Fruit fly (Drosophila melanogaster): ENCODE results near the gene CG7299.

The CG7299 gene

dm6 chr2L:10689221-10690034 is 5.2 kb upstream of the CG7299 start, which contains the start of gene CG7294 (continued):
- TF ChIP-seq fd64A (GFP tag; optimal IDR thresholded peaks at IDR 0.05) (no peak), CG10274 (GFP tag; optimal IDR thresholded peaks at IDR 0.05) (no peak), crp (GFP tag; optimal IDR thresholded peaks at IDR 0.05) (no peak), CG11695 (GFP tag; IDR thresholded peaks at IDR 0.05) (no peak), insv (GFP tag; optimal IDR thresholded peaks at IDR 0.05) (no peak), z (GFP tag; IDR thresholded peaks at IDR 0.05) (no peak), gfzf (GFP tag; optimal IDR thresholded peaks at IDR 0.05) (no peak), CG14667 (GFP tag; IDR thresholded peaks at IDR 0.05) (no peak), ERR (GFP tag; optimal IDR thresholded peaks at IDR 0.05) (no peak), cas (GFP tag; IDR thresholded peaks at IDR 0.05) (no peak), Oli (tag; optimal IDR thresholded peaks at IDR 0.05) (peak; percentile 1), inv (GFP tag; IDR thresholded peaks at IDR 0.05; ENCODE audit: partially characterized antibody) (no peak), Side (GFP tag; optimal IDR thresholded peaks at IDR 0.05) (no peak), Abd-B (GFP tag; optimal IDR thresholded peaks at IDR 0.05) (no peak), Hr39 (optimal IDR thresholded peaks at IDR 0.05) (no peak), HLH3B (GFP tag; IDR thresholded peaks at IDR 0.05) (no peak), CG11696 (GFP tag; IDR thresholded peaks at IDR 0.05) (no peak), grau (tag; optimal IDR thresholded peaks at IDR 0.05) (peak; percentile 50), CG4730 (GFP tag; IDR thresholded peaks at IDR 0.05) (no peak), CG17612 (GFP tag; IDR thresholded peaks at IDR 0.05) (no peak), CG30020 (tag; optimal IDR thresholded peaks at IDR 0.05) (no peak), croc (GFP tag; conservative IDR thresholded peaks at IDR 0.05) (no peak), Scr (GFP tag; IDR thresholded peaks at IDR 0.05; ENCODE audit: partially characterized antibody) (no peak), Ssrp (tag; optimal IDR thresholded peaks at IDR 0.05) (peak; percentile 5), CG12299 (tag; optimal IDR thresholded peaks at IDR 0.05) (no peak), Lim3 (GFP tag; IDR thresholded peaks at IDR 0.05) (no peak), NC2β (GFP tag; optimal IDR thresholded peaks at IDR 0.05) (no peak), Dek (tag; optimal IDR thresholded peaks at IDR 0.05) (peak; percentile 10), Sin3A (optimal IDR thresholded peaks at IDR 0.05) (no peak), H15 (GFP tag; IDR thresholded peaks at IDR 0.05) (no peak), CG9609 (GFP tag; optimal IDR thresholded peaks at IDR 0.05) (no peak), CG31224 (GFP tag; IDR thresholded peaks at IDR 0.05) (no peak), Meics (GFP tag; optimal IDR thresholded peaks at IDR 0.05) (peak; percentile 23), CG12155 (GFP tag; optimal IDR thresholded peaks at IDR 0.05) (no peak), CG8478 (optimal IDR thresholded peaks at IDR 0.05) (no peak), hb (GFP tag; IDR thresholded peaks at IDR 0.05; ENCODE audit: partially characterized antibody) (no peak), HHEX (GFP tag; optimal IDR thresholded peaks at IDR 0.05) (no peak), scrt (GFP tag; optimal IDR thresholded peaks at IDR 0.05) (no peak), CG2678 (tag; optimal IDR thresholded peaks at IDR 0.05) (peak; percentile 61), CG4424 (GFP tag; optimal IDR thresholded peaks at IDR 0.05) (no peak), CG17359 (tag; optimal IDR thresholded peaks at IDR 0.05) (peak; percentile 23)

DNA sequence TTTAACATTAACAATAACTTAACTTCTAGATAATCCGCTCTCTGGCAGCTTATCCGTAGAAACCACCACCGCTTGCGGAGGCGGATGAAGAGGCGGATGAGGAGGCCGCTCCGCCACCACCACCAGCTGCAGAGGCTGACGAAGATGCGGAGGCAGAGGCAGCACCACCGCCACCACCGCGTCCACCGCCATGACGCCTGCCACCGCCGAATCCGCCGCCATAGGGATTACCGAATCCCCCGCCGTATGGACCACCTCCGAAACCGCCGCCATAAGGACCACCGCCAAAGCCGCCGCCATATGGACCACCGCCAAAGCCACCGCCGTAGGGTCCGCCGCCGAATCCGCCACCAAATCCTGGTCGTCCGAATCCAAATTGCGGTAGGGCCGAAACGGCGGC is 4.6 kb upstream of the CG7299 start:
- no peak for TF ChIP-seq CG4360 (GFP tag; IDR thresholded peaks at IDR 0.05)
- TF ChIP-seq CG12942 (GFP tag; optimal IDR thresholded peaks at IDR 0.05): no peak
- 0 out of 2 replicates have a peak, but pooled peaks have one; percentile 16 for TF ChIP-seq NFAT (GFP tag; IDR thresholded peaks at IDR 0.05)
- TF ChIP-seq prd (optimal IDR thresholded peaks at IDR 0.05): no peak
- TF ChIP-seq prd (GFP tag; IDR thresholded peaks at IDR 0.05): 0 out of 3 replicates have a peak, but pooled peaks have one; percentile 5
- 0 out of 2 replicates have a peak, but pooled peaks have one; percentile 11 for TF ChIP-seq CG3847 (GFP tag; IDR thresholded peaks at IDR 0.05)
- peak; percentile 53; the same call in 1 of the 3 replicates for TF ChIP-seq CG11456 (GFP tag; IDR thresholded peaks at IDR 0.05)
- no peak for TF ChIP-seq fd102C (GFP tag; optimal IDR thresholded peaks at IDR 0.05)
- 0 out of 2 replicates have a peak, but pooled peaks have one; percentile 27 for TF ChIP-seq cas (GFP tag; IDR thresholded peaks at IDR 0.05)
- TF ChIP-seq org-1 (GFP tag; optimal IDR thresholded peaks at IDR 0.05): no peak
- 0 out of 2 replicates have a peak, but pooled peaks have one; percentile 15 for TF ChIP-seq sisA (GFP tag; IDR thresholded peaks at IDR 0.05)
- peak; percentile 28 for TF ChIP-seq Med (GFP tag)
- no peak for TF ChIP-seq CG10979 (tag; optimal IDR thresholded peaks at IDR 0.05)

Measured in whole organism, embryonic.